Fruit fly (Drosophila melanogaster) whole organism, embryonic: Measurements from ENCODE around the gene CG9799.

ENCODE experiments used
- Adf1 ChIP-seq: fragments of 200-800 bp; sonication (Bioruptor generic); IDR thresholded peaks from 2 replicates; pipeline ENCODE4 v1.3.6; 2022; ENCODE audit warnings: missing biosample characterization, missing genetic modification characterization
- Bteb2 ChIP-seq: fragments of 200-800 bp; sonication (Bioruptor generic); optimal IDR thresholded peaks from 2 replicates; lab custom pipeline; 2016; ENCODE audit warnings: missing biosample characterization, missing genetic modification characterization
- CG10462 ChIP-seq: fragments of 200-800 bp; sonication (Bioruptor generic); optimal IDR thresholded peaks from 2 replicates; lab custom pipeline; 2016; ENCODE audit warnings: missing biosample characterization, missing genetic modification characterization
- CG11085 ChIP-seq: fragments of 200-800 bp; sonication (Bioruptor generic); IDR thresholded peaks from 2 replicates; pipeline ENCODE4 v1.3.6; 2022; ENCODE audit warnings: missing biosample characterization, missing genetic modification characterization
- CG12071 ChIP-seq: fragments of 200-800 bp; sonication (Bioruptor generic); optimal IDR thresholded peaks from 3 replicates; lab custom pipeline; 2018; ENCODE audit warnings: missing biosample characterization, mild to moderate bottlenecking, missing genetic modification characterization
- CG12104 ChIP-seq: fragments of 200-800 bp; sonication (Bioruptor generic); optimal IDR thresholded peaks from 3 replicates; lab custom pipeline; 2016; ENCODE audit warnings: missing biosample characterization, missing genetic modification characterization
- CG13775 ChIP-seq: fragments of 200-800 bp; sonication (Bioruptor generic); optimal IDR thresholded peaks from 3 replicates; lab custom pipeline; 2017; ENCODE audit warnings: missing biosample characterization, mild to moderate bottlenecking, missing genetic modification characterization
- CG14441 ChIP-seq: fragments of 200-800 bp; sonication (Bioruptor generic); IDR thresholded peaks from 2 replicates; pipeline ENCODE4 v1.3.6; 2022; ENCODE audit warnings: missing biosample characterization, missing genetic modification characterization
- CG18262 ChIP-seq: fragments of 200-800 bp; optimal IDR thresholded peaks from 3 replicates; lab custom pipeline; 2019; ENCODE audit warnings: missing biosample characterization, mild to moderate bottlenecking, missing genetic modification characterization, moderate library complexity
- CG1832 ChIP-seq: fragments of 200-800 bp; sonication (Bioruptor generic); optimal IDR thresholded peaks from 2 replicates; lab custom pipeline; 2017; ENCODE audit warnings: missing biosample characterization, mild to moderate bottlenecking, missing genetic modification characterization, inconsistent platforms
- CG2120 ChIP-seq: fragments of 200-800 bp; sonication (Bioruptor generic); optimal IDR thresholded peaks from 3 replicates; lab custom pipeline; 2016; ENCODE audit warnings: missing biosample characterization, missing genetic modification characterization
- CG2889 ChIP-seq: fragments of 200-800 bp; sonication (Bioruptor generic); IDR thresholded peaks from 3 replicates; pipeline ENCODE4 v1.3.6; 2022; ENCODE audit warnings: missing biosample characterization, missing genetic modification characterization
- CG31224 ChIP-seq: fragments of 200-800 bp; sonication (Bioruptor generic); IDR thresholded peaks from 2 replicates; pipeline ENCODE4 v1.3.6; 2022; ENCODE audit warnings: missing biosample characterization, missing genetic modification characterization
- CG33213 ChIP-seq: fragments of 200-800 bp; sonication (Bioruptor generic); optimal IDR thresholded peaks from 3 replicates; lab custom pipeline; 2016; ENCODE audit warnings: missing biosample characterization, missing genetic modification characterization
- CG3407 ChIP-seq: fragments of 200-800 bp; sonication (Bioruptor generic); optimal IDR thresholded peaks from 2 replicates; lab custom pipeline; 2018; ENCODE audit warnings: missing biosample characterization, mild to moderate bottlenecking, missing genetic modification characterization
- CG5180 ChIP-seq: fragments of 200-800 bp; sonication (Bioruptor generic); optimal IDR thresholded peaks from 3 replicates; lab custom pipeline; 2017; ENCODE audit warnings: missing biosample characterization, missing genetic modification characterization, mild to moderate bottlenecking, moderate library complexity, missing genetic modification reagents
- CG8765 ChIP-seq: fragments of 200-800 bp; sonication (Bioruptor generic); IDR thresholded peaks from 2 replicates; pipeline ENCODE4 v1.3.6; 2022; ENCODE audit warnings: missing biosample characterization, missing genetic modification characterization
- CG9932 ChIP-seq: fragments of 200-800 bp; sonication (Bioruptor generic); IDR thresholded peaks from 2 replicates; pipeline ENCODE4 v1.3.6; 2022; ENCODE audit warnings: missing biosample characterization, missing genetic modification characterization
- Dbx ChIP-seq: fragments of 200-800 bp; sonication (Bioruptor generic); IDR thresholded peaks from 3 replicates; pipeline ENCODE4 v1.3.6; 2022; ENCODE audit warnings: missing biosample characterization, missing genetic modification characterization
- Fer3 ChIP-seq: fragments of 200-800 bp; sonication (Bioruptor generic); optimal IDR thresholded peaks from 2 replicates; lab custom pipeline; 2018; ENCODE audit warnings: missing biosample characterization, mild to moderate bottlenecking, missing genetic modification characterization, moderate library complexity
- Hsf ChIP-seq: fragments of 200-800 bp; sonication (Bioruptor generic); optimal IDR thresholded peaks from 3 replicates; lab custom pipeline; 2016; ENCODE audit warnings: missing biosample characterization, missing genetic modification characterization
- Kr ChIP-seq: fragments of 200-800 bp; sonication (Bioruptor generic); optimal IDR thresholded peaks from 2 replicates; lab custom pipeline; 2017; ENCODE audit warnings: missing biosample characterization, mild to moderate bottlenecking, missing genetic modification characterization
- Rx ChIP-seq: fragments of 200-800 bp; sonication (Bioruptor generic); IDR thresholded peaks from 2 replicates; pipeline ENCODE4 v1.3.6; 2022; ENCODE audit warnings: missing biosample characterization, missing genetic modification characterization
- Scr ChIP-seq: fragments of 200-800 bp; sonication (Bioruptor generic); IDR thresholded peaks from 2 replicates; pipeline ENCODE4 v1.3.6; 2022; ENCODE audit warnings: missing biosample characterization, missing genetic modification characterization; ENCODE audit not compliant: partially characterized antibody
- Spps ChIP-seq: fragments of 200-800 bp; sonication (Bioruptor generic); optimal IDR thresholded peaks from 2 replicates; lab custom pipeline; 2018; ENCODE audit warnings: missing biosample characterization, mild to moderate bottlenecking, missing genetic modification characterization
- Ssrp ChIP-seq: fragments of 200-800 bp; sonication (Bioruptor generic); optimal IDR thresholded peaks from 2 replicates; lab custom pipeline; 2018; ENCODE audit warnings: missing biosample characterization, mild to moderate bottlenecking, missing genetic modification characterization, moderate library complexity
- Tbp ChIP-seq: fragments of >200 bp; optimal IDR thresholded peaks from 2 replicates; lab custom pipeline; 2018; ENCODE audit warnings: missing biosample characterization, missing genetic modification characterization
- abd-A ChIP-seq: fragments of 200-800 bp; sonication (Bioruptor generic); optimal IDR thresholded peaks from 3 replicates; lab custom pipeline; 2019; ENCODE audit warnings: missing biosample characterization, mild to moderate bottlenecking, missing genetic modification characterization, moderate library complexity
- amos ChIP-seq: fragments of 200-800 bp; sonication (Bioruptor generic); IDR thresholded peaks from 2 replicates; pipeline ENCODE4 v1.3.6; 2022; ENCODE audit warnings: missing biosample characterization, missing genetic modification characterization; ENCODE audit not compliant: partially characterized antibody
- ara ChIP-seq: fragments of 200-800 bp; sonication (Bioruptor generic); IDR thresholded peaks from 2 replicates; pipeline ENCODE4 v1.3.6; 2022; ENCODE audit warnings: missing biosample characterization, missing genetic modification characterization
- bcd ChIP-seq: fragments of 200-800 bp; sonication (Bioruptor generic); optimal IDR thresholded peaks from 2 replicates; lab custom pipeline; 2017; ENCODE audit warnings: missing biosample characterization, mild to moderate bottlenecking, missing genetic modification characterization
- ci ChIP-seq: fragments of 200-800 bp; sonication (Bioruptor generic); IDR thresholded peaks from 3 replicates; pipeline ENCODE4 v1.3.6; 2022; ENCODE audit warnings: missing biosample characterization, missing genetic modification characterization
- corto ChIP-seq: fragments of 200-800 bp; sonication (Bioruptor generic); optimal IDR thresholded peaks from 2 replicates; lab custom pipeline; 2016; ENCODE audit warnings: missing biosample characterization, mild to moderate bottlenecking, missing genetic modification characterization, moderate library complexity
- crc ChIP-seq: fragments of 200-800 bp; sonication (Bioruptor generic); optimal IDR thresholded peaks from 2 replicates; lab custom pipeline; 2016; ENCODE audit warnings: missing biosample characterization, missing genetic modification characterization
- crol ChIP-seq: fragments of 200-800 bp; sonication (Bioruptor generic); IDR thresholded peaks from 2 replicates; pipeline ENCODE4 v1.3.6; 2022; ENCODE audit warnings: missing biosample characterization, missing genetic modification characterization
- crp ChIP-seq, 2 experiments: fragments of 200-800 bp; sonication (Bioruptor generic); optimal IDR thresholded peaks; 2 replicates in 1 of 2; 3 replicates in 1 of 2; lab custom pipeline; 2017; ENCODE audit warnings: missing biosample characterization in 2 of 2, missing genetic modification characterization in 2 of 2, mild to moderate bottlenecking in 1 of 2, moderate library complexity in 1 of 2
- ftz-f1 ChIP-seq: fragments of 200-800 bp; sonication (Bioruptor generic); optimal IDR thresholded peaks from 2 replicates; lab custom pipeline; 2016; ENCODE audit warnings: missing biosample characterization, missing genetic modification characterization
- gsb ChIP-seq: fragments of 200-800 bp; sonication (Bioruptor generic); IDR thresholded peaks from 2 replicates; pipeline ENCODE4 v1.3.6; 2022; ENCODE audit warnings: missing biosample characterization, missing genetic modification characterization
- gsb-n ChIP-seq: fragments of 200-800 bp; sonication (Bioruptor generic); optimal IDR thresholded peaks from 3 replicates; lab custom pipeline; 2018; ENCODE audit warnings: missing biosample characterization, mild to moderate bottlenecking, missing genetic modification characterization
- hb ChIP-seq: fragments of 200-800 bp; sonication (Bioruptor generic); IDR thresholded peaks from 3 replicates; pipeline ENCODE4 v1.3.6; 2022; ENCODE audit warnings: missing biosample characterization, missing genetic modification characterization; ENCODE audit not compliant: partially characterized antibody
- ken ChIP-seq: fragments of 200-800 bp; sonication (Bioruptor generic); IDR thresholded peaks from 3 replicates; pipeline ENCODE4 v1.3.6; 2022; ENCODE audit warnings: missing biosample characterization, missing genetic modification characterization
- lab ChIP-seq: fragments of 200-800 bp; sonication (Bioruptor generic); optimal IDR thresholded peaks from 3 replicates; lab custom pipeline; 2017; ENCODE audit warnings: missing biosample characterization, missing genetic modification characterization, mild to moderate bottlenecking, moderate library complexity, missing genetic modification reagents
- nau ChIP-seq: fragments of 200-800 bp; sonication (Bioruptor generic); optimal IDR thresholded peaks from 3 replicates; lab custom pipeline; 2017; ENCODE audit warnings: missing biosample characterization, mild to moderate bottlenecking, missing genetic modification characterization, missing genetic modification reagents
- schlank ChIP-seq: fragments of 200-800 bp; sonication (Bioruptor generic); optimal IDR thresholded peaks from 2 replicates; lab custom pipeline; 2018; ENCODE audit warnings: missing biosample characterization, mild to moderate bottlenecking, missing genetic modification characterization
- slp2 ChIP-seq: fragments of 200-800 bp; sonication (Bioruptor generic); optimal IDR thresholded peaks from 2 replicates; lab custom pipeline; 2016; ENCODE audit warnings: missing biosample characterization, missing genetic modification characterization
- ssp ChIP-seq: fragments of 200-800 bp; sonication (Bioruptor generic); IDR thresholded peaks from 2 replicates; pipeline ENCODE4 v1.3.6; 2022; ENCODE audit warnings: missing biosample characterization, missing genetic modification characterization
- tap ChIP-seq: fragments of 200-800 bp; optimal IDR thresholded peaks from 3 replicates; lab custom pipeline; 2019; ENCODE audit warnings: missing biosample characterization, mild to moderate bottlenecking, missing genetic modification characterization, moderate library complexity
- tin ChIP-seq: fragments of 200-800 bp; sonication (Bioruptor generic); optimal IDR thresholded peaks from 3 replicates; lab custom pipeline; 2016; ENCODE audit warnings: missing biosample characterization, missing genetic modification characterization
- z ChIP-seq: fragments of 200-800 bp; sonication (Bioruptor generic); IDR thresholded peaks from 3 replicates; pipeline ENCODE4 v1.3.6; 2022; ENCODE audit warnings: missing biosample characterization, missing genetic modification characterization

CG9799 gene

dm6 chr3R:13400902-13401721 is 12.6 kb upstream of the CG9799 start (continued):
- TF ChIP-seq Scr (GFP tag; lab: Robert Waterston, UW) (no peak), CG2120 (GFP tag; lab: Kevin White, UChicago) (peak; percentile 92), CG1832 (GFP tag; lab: Kevin White, UChicago) (no peak), CG18262 (tag; lab: Kevin White, UChicago) (peak; percentile 95), Hsf (GFP tag; lab: Kevin White, UChicago) (peak; percentile 93), crp (GFP tag; optimal IDR thresholded peaks at IDR 0.05; lab: Kevin White, UChicago) (peak in 1 of 2 experiments; percentile 53), Dbx (GFP tag; lab: Robert Waterston, UW) (peak; percentile 42; the same call in 1 of the 3 replicates), CG12071 (GFP tag; lab: Kevin White, UChicago) (peak; percentile 75), CG3407 (GFP tag; lab: Kevin White, UChicago) (peak; percentile 75), ftz-f1 (GFP tag; lab: Kevin White, UChicago) (no peak), bcd (peak; percentile 87), Spps (tag; lab: Kevin White, UChicago) (peak; percentile 78), Adf1 (GFP tag; lab: Robert Waterston, UW) (0 out of 2 replicates have a peak, but pooled peaks have one; percentile 45), slp2 (GFP tag; lab: Kevin White, UChicago) (peak; percentile 77), crol (no peak), Rx (peak; percentile 81), Fer3 (peak; percentile 66), Ssrp (tag; lab: Kevin White, UChicago) (peak; percentile 92), tap (tag; lab: Kevin White, UChicago) (peak; percentile 82), corto (peak; percentile 48), CG33213 (peak; percentile 65), Bteb2 (GFP tag; lab: Kevin White, UChicago) (peak; percentile 89), CG2889 (GFP tag; lab: Robert Waterston, UW) (peak; percentile 40; the same call in 1 of the 3 replicates), gsb (GFP tag; lab: Robert Waterston, UW) (peak; percentile 68), CG8765 (no peak; the same call in 1 of the 2 replicates), nau (GFP tag; lab: Kevin White, UChicago) (peak; percentile 76), CG14441 (peak; percentile 84), CG5180 (GFP tag; lab: Kevin White, UChicago) (peak; percentile 72), ken (GFP tag; lab: Robert Waterston, UW) (no peak; the same call in 2 of the 3 replicates), amos (GFP tag; lab: Robert Waterston, UW) (no peak), CG10462 (GFP tag; lab: Kevin White, UChicago) (peak; percentile 86), gsb-n (peak; percentile 85), hb (GFP tag; lab: Robert Waterston, UW) (no peak), Tbp (GFP tag; lab: Kevin White, UChicago) (no peak), ci (peak; percentile 87), abd-A (tag; lab: Kevin White, UChicago) (no peak), schlank (peak; percentile 67), lab (GFP tag; lab: Kevin White, UChicago) (peak; percentile 88), CG12104 (GFP tag; lab: Kevin White, UChicago) (peak; percentile 69), CG13775 (peak; percentile 90), crc (GFP tag; lab: Kevin White, UChicago) (peak; percentile 76), CG31224 (GFP tag; lab: Robert Waterston, UW) (peak; percentile 77), ssp (peak; percentile 68), ara (GFP tag; lab: Robert Waterston, UW) (peak; percentile 88), z (GFP tag; lab: Robert Waterston, UW) (0 out of 3 replicates have a peak, but pooled peaks have one; percentile 45), CG9932 (GFP tag; lab: Robert Waterston, UW) (peak; percentile 85), Kr (GFP tag; lab: Kevin White, UChicago) (no peak), CG11085 (GFP tag; lab: Robert Waterston, UW) (no peak), tin (GFP tag; lab: Kevin White, UChicago) (peak; percentile 80)
